Worm (Caenorhabditis elegans) whole organism, L4/young adult: ENCODE measurements around the gene C27A7.3.

Source experiments
- W03F9.2 ChIP-seq: fragments of 150-350 bp; optimal IDR thresholded peaks from 2 replicates; lab custom pipeline; 2014; ENCODE audit warnings: missing biosample characterization, missing genetic modification characterization
- dao-5 ChIP-seq: sonication (generic microtip); optimal IDR thresholded peaks from 2 replicates; lab custom pipeline; 2016; ENCODE audit warnings: missing genotype, missing genetic modification characterization, moderate library complexity, missing compliant biosample characterization
- him-1 ChIP-seq: sonication (generic microtip); optimal IDR thresholded peaks from 2 replicates; lab custom pipeline; 2016; ENCODE audit warnings: missing genotype, missing genetic modification reagents, missing genetic modification characterization, missing compliant biosample characterization

- TF ChIP-seq W03F9.2 (no peak), him-1 (tag; lab: Kevin White, UChicago) (no peak), dao-5 (tag; lab: Kevin White, UChicago) (no peak)
Observed at ce11 chrV:12181310-12181709, 40.6 kb downstream of the C27A7.3 start, which contains the start of gene elpc-3.
